Worm (Caenorhabditis elegans) whole organism, dauer: ENCODE results near the gene CD4.11.

Source experiments
- unc-62 ChIP-seq: sonication (generic microtip); optimal IDR thresholded peaks from 2 replicates; lab custom pipeline; 2017; ENCODE audit warnings: missing biosample characterization, missing genetic modification reagents, missing genetic modification characterization

CD4.11 gene

DNA sequence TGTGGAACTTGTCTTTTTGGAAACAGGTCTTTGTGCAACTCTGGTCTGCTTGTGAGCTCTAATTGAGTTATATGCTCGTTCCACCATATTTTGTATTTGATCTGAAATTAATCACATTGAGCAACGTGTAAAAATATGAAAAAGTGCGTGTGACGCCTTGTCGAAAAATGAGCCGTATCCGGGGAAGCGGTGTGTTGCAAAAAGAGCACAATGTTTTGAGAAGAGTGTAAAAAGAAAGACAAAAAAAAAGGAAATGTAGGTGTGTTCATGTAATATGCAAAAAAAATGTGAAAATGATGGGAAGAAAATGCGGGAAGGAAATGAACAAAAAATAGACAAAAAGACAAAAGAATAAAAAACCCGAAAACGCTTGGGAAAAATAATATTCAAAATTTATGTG lies 45.9 kb downstream of the CD4.11 start, which contains the start of gene acy-4:
Gene acy-4, minus strand, starts transcription at position 101 of the 400 bp plus-strand sequence.
- TF ChIP-seq unc-62, result no peak

DNA sequence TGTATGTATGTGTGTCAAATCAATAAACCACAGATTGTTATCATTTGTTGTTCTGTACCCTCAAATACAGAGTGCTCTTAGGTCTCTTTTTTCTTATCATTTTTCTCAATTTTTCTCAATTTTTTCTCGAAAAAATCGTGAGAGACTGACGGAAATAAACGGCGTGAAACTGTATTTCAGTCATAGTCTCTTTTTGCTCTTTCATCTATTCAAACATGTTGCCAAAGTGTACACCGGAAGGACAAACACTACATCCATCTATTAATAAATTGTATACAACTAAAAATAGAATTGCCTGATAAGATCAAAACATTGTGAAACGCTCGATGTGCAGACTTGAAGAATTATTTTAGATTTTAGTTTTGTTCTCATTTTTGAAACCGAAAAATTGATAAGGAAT lies 49.5 kb downstream of the CD4.11 start:
- no peak for TF ChIP-seq unc-62
